Worm (Caenorhabditis elegans): ENCODE measurements around the gene T16G12.13.

ce11 chrIII:10090685-10091084 lies 30.0 kb downstream of the T16G12.13 start, which contains the start of gene gtf-2H2C:
- TF ChIP-seq sox-4 (tag; optimal IDR thresholded peaks at IDR 0.05) (no peak), dmd-4 (tag; optimal IDR thresholded peaks at IDR 0.05; ENCODE audit: borderline replicate concordance) (no peak), elt-2 (tag; optimal IDR thresholded peaks at IDR 0.05) (no peak), pros-1 (tag; optimal IDR thresholded peaks at IDR 0.05) (no peak), pqm-1 (tag; optimal IDR thresholded peaks at IDR 0.05) (no peak), K02D7.2 (tag; optimal IDR thresholded peaks at IDR 0.05) (no peak), fkh-10 (GFP tag; optimal IDR thresholded peaks at IDR 0.05) (no peak), elt-4 (tag; optimal IDR thresholded peaks at IDR 0.05) (no peak), nhr-232 (tag; optimal IDR thresholded peaks at IDR 0.05) (no peak), pag-3 (tag; optimal IDR thresholded peaks at IDR 0.05; ENCODE audit: borderline replicate concordance) (no peak), nfya-1 (tag; optimal IDR thresholded peaks at IDR 0.05) (no peak), gmeb-2 (tag; optimal IDR thresholded peaks at IDR 0.05) (no peak)

All from whole organism, late embryonic.